Fruit fly (Drosophila melanogaster) whole organism, embryonic: ENCODE results near the gene Orc2.

ENCODE experiments used
- B-H1 ChIP-seq: fragments of 200-800 bp; sonication (Bioruptor generic); IDR thresholded peaks from 3 replicates; pipeline ENCODE4 v1.3.6; 2022; ENCODE audit warnings: missing biosample characterization, missing genetic modification characterization
- CG10321 ChIP-seq: fragments of 200-800 bp; sonication (Bioruptor generic); IDR thresholded peaks from 2 replicates; pipeline ENCODE4 v1.3.6; 2022; ENCODE audit warnings: missing biosample characterization, missing genetic modification characterization
- CG10979 ChIP-seq: fragments of 200-800 bp; sonication (Bioruptor generic); optimal IDR thresholded peaks from 2 replicates; lab custom pipeline; 2018; ENCODE audit warnings: missing biosample characterization, mild to moderate bottlenecking, missing genetic modification characterization, moderate library complexity
- CG12299 ChIP-seq: fragments of 200-800 bp; sonication (Bioruptor generic); optimal IDR thresholded peaks from 2 replicates; lab custom pipeline; 2018; ENCODE audit warnings: missing biosample characterization, mild to moderate bottlenecking, missing genetic modification characterization
- CG1529 ChIP-seq: fragments of 200-800 bp; sonication (Bioruptor generic); optimal IDR thresholded peaks from 3 replicates; lab custom pipeline; 2018; ENCODE audit warnings: missing biosample characterization, missing genetic modification characterization
- CG17359 ChIP-seq: fragments of 200-800 bp; sonication (Bioruptor generic); optimal IDR thresholded peaks from 3 replicates; lab custom pipeline; 2018; ENCODE audit warnings: missing biosample characterization, mild to moderate bottlenecking, missing genetic modification characterization, moderate library complexity
- CG1832 ChIP-seq: fragments of 200-800 bp; sonication (Bioruptor generic); optimal IDR thresholded peaks from 2 replicates; lab custom pipeline; 2017; ENCODE audit warnings: missing biosample characterization, mild to moderate bottlenecking, missing genetic modification characterization, inconsistent platforms
- CG3065 ChIP-seq: fragments of 200-800 bp; sonication (Bioruptor generic); optimal IDR thresholded peaks from 2 replicates; lab custom pipeline; 2016; ENCODE audit warnings: missing biosample characterization, missing genetic modification characterization
- CG33557 ChIP-seq: fragments of 200-800 bp; sonication (Bioruptor generic); optimal IDR thresholded peaks from 2 replicates; lab custom pipeline; 2019; ENCODE audit warnings: missing biosample characterization, mild to moderate bottlenecking, missing genetic modification characterization, moderate library complexity
- CG42726 ChIP-seq: fragments of 200-800 bp; sonication (Bioruptor generic); IDR thresholded peaks from 2 replicates; pipeline ENCODE4 v1.3.6; 2022; ENCODE audit warnings: missing biosample characterization, missing genetic modification characterization; ENCODE audit not compliant: partially characterized antibody
- CG4282 ChIP-seq: fragments of 200-800 bp; sonication (Bioruptor generic); optimal IDR thresholded peaks from 2 replicates; lab custom pipeline; 2016; ENCODE audit warnings: missing biosample characterization, missing genetic modification characterization
- CG4360 ChIP-seq: fragments of 200-800 bp; sonication (Bioruptor generic); IDR thresholded peaks from 2 replicates; pipeline ENCODE4 v1.3.6; 2022; ENCODE audit warnings: missing biosample characterization, missing genetic modification characterization
- CG6689 ChIP-seq: fragments of 200-800 bp; sonication (Bioruptor generic); IDR thresholded peaks from 2 replicates; pipeline ENCODE4 v1.3.6; 2022; ENCODE audit warnings: missing biosample characterization, missing genetic modification characterization
- CG8089 ChIP-seq: fragments of 200-800 bp; sonication (Bioruptor generic); optimal IDR thresholded peaks from 3 replicates; lab custom pipeline; 2016; ENCODE audit warnings: missing biosample characterization, missing genetic modification characterization
- D ChIP-seq, 2 experiments: fragments of 200-800 bp in 1 of 2; fragments of >200 bp in 1 of 2; sonication (Bioruptor generic) in 1 of 2; optimal IDR thresholded peaks; 2 replicates in 1 of 2; 3 replicates in 1 of 2; lab custom pipeline; 2017; ENCODE audit warnings: mild to moderate bottlenecking in 1 of 2, missing biosample characterization in 1 of 2, missing genetic modification characterization in 1 of 2, missing genetic modification reagents in 1 of 2
- Deaf1 ChIP-seq: fragments of 200-800 bp; optimal IDR thresholded peaks from 3 replicates; lab custom pipeline; 2019; ENCODE audit warnings: missing biosample characterization, mild to moderate bottlenecking, missing genetic modification characterization, moderate library complexity
- Doc2 ChIP-seq: fragments of 200-800 bp; sonication (Bioruptor generic); IDR thresholded peaks from 2 replicates; pipeline ENCODE4 v1.3.6; 2022; ENCODE audit warnings: missing biosample characterization, missing genetic modification characterization
- Gug ChIP-seq: fragments of 200-800 bp; sonication (Bioruptor generic); IDR thresholded peaks from 4 replicates; pipeline ENCODE4 v1.3.6; 2022; ENCODE audit warnings: missing biosample characterization, missing genetic modification characterization
- Hey ChIP-seq: fragments of 200-800 bp; sonication (Bioruptor generic); optimal IDR thresholded peaks from 3 replicates; lab custom pipeline; 2018; ENCODE audit warnings: missing biosample characterization, mild to moderate bottlenecking, missing genetic modification characterization
- Nf-YB ChIP-seq: fragments of 200-800 bp; sonication (Bioruptor generic); optimal IDR thresholded peaks from 3 replicates; lab custom pipeline; 2019; ENCODE audit warnings: missing biosample characterization, mild to moderate bottlenecking, missing genetic modification characterization, moderate library complexity
- Nf-YC ChIP-seq: fragments of 200-800 bp; optimal IDR thresholded peaks from 3 replicates; lab custom pipeline; 2019; ENCODE audit warnings: missing biosample characterization, mild to moderate bottlenecking, missing genetic modification characterization, moderate library complexity
- Sox100B ChIP-seq: fragments of 200-800 bp; sonication (Bioruptor generic); optimal IDR thresholded peaks from 3 replicates; lab custom pipeline; 2018; ENCODE audit warnings: missing biosample characterization, mild to moderate bottlenecking, missing genetic modification characterization
- Taf1 ChIP-seq: fragments of 200-800 bp; sonication (Bioruptor generic); IDR thresholded peaks from 2 replicates; pipeline ENCODE4 v1.3.6; 2022; ENCODE audit warnings: missing biosample characterization, missing genetic modification characterization
- Usf ChIP-seq: fragments of 200-800 bp; sonication (Bioruptor generic); optimal IDR thresholded peaks from 2 replicates; lab custom pipeline; 2017; ENCODE audit warnings: missing genotype, missing biosample characterization, missing genetic modification characterization
- abd-A ChIP-seq: fragments of 200-800 bp; sonication (Bioruptor generic); optimal IDR thresholded peaks from 3 replicates; lab custom pipeline; 2019; ENCODE audit warnings: missing biosample characterization, mild to moderate bottlenecking, missing genetic modification characterization, moderate library complexity
- ase ChIP-seq: fragments of 200-800 bp; sonication (Bioruptor generic); IDR thresholded peaks from 3 replicates; pipeline ENCODE4 v1.3.6; 2022; ENCODE audit warnings: missing biosample characterization, missing genetic modification characterization
- cg ChIP-seq: fragments of 200-800 bp; sonication (Bioruptor generic); optimal IDR thresholded peaks from 3 replicates; lab custom pipeline; 2019; ENCODE audit warnings: missing biosample characterization, mild to moderate bottlenecking, missing genetic modification characterization, moderate library complexity
- dan ChIP-seq: fragments of 200-800 bp; sonication (Bioruptor generic); IDR thresholded peaks from 2 replicates; pipeline ENCODE4 v1.3.6; 2022; ENCODE audit warnings: missing biosample characterization, missing genetic modification characterization
- disco-r ChIP-seq: fragments of 200-800 bp; sonication (Bioruptor generic); optimal IDR thresholded peaks from 2 replicates; lab custom pipeline; 2016; ENCODE audit warnings: missing biosample characterization, missing genetic modification characterization
- fd64A ChIP-seq: fragments of 200-800 bp; sonication (Bioruptor generic); optimal IDR thresholded peaks from 3 replicates; lab custom pipeline; 2018; ENCODE audit warnings: missing biosample characterization, mild to moderate bottlenecking, missing genetic modification characterization
- gsb-n ChIP-seq: fragments of 200-800 bp; sonication (Bioruptor generic); optimal IDR thresholded peaks from 3 replicates; lab custom pipeline; 2018; ENCODE audit warnings: missing biosample characterization, mild to moderate bottlenecking, missing genetic modification characterization
- insv ChIP-seq, 2 experiments: fragments of 200-800 bp; sonication (Bioruptor generic); optimal IDR thresholded peaks; 3 replicates each; lab custom pipeline; 2016 to 2018; ENCODE audit warnings: missing biosample characterization in 2 of 2, missing genetic modification characterization in 2 of 2
- kni ChIP-seq: fragments of 200-800 bp; sonication (Bioruptor generic); optimal IDR thresholded peaks from 3 replicates; lab custom pipeline; 2017; ENCODE audit warnings: mild to moderate bottlenecking, missing biosample characterization, missing genetic modification reagents, missing genetic modification characterization
- mirr ChIP-seq: fragments of 200-800 bp; sonication (Bioruptor generic); optimal IDR thresholded peaks from 3 replicates; lab custom pipeline; 2018; ENCODE audit warnings: missing biosample characterization, mild to moderate bottlenecking, missing genetic modification characterization
- nerfin-1 ChIP-seq: fragments of 200-800 bp; sonication (Bioruptor generic); optimal IDR thresholded peaks from 3 replicates; lab custom pipeline; 2019; ENCODE audit warnings: missing biosample characterization, mild to moderate bottlenecking, missing genetic modification characterization, moderate library complexity
- oc ChIP-seq: fragments of 200-800 bp; sonication (Bioruptor generic); optimal IDR thresholded peaks from 2 replicates; lab custom pipeline; 2018; ENCODE audit warnings: missing biosample characterization, mild to moderate bottlenecking, missing genetic modification characterization, moderate library complexity
- phol ChIP-seq: fragments of 200-800 bp; sonication (Bioruptor generic); optimal IDR thresholded peaks from 3 replicates; lab custom pipeline; 2018; ENCODE audit warnings: missing biosample characterization, mild to moderate bottlenecking, missing genetic modification characterization, moderate library complexity
- pros ChIP-seq: fragments of 200-800 bp; sonication (Bioruptor generic); optimal IDR thresholded peaks from 3 replicates; lab custom pipeline; 2019; ENCODE audit warnings: missing biosample characterization, mild to moderate bottlenecking, missing genetic modification characterization, moderate library complexity
- run ChIP-seq: fragments of 200-800 bp; sonication (Bioruptor generic); optimal IDR thresholded peaks from 3 replicates; lab custom pipeline; 2018; ENCODE audit warnings: missing biosample characterization, mild to moderate bottlenecking, missing genetic modification characterization
- sqz ChIP-seq: fragments of 200-800 bp; sonication (Bioruptor generic); optimal IDR thresholded peaks from 3 replicates; lab custom pipeline; 2018; ENCODE audit warnings: missing biosample characterization, mild to moderate bottlenecking, missing genetic modification characterization
- tll ChIP-seq, 2 experiments: fragments of 200-800 bp in 1 of 2; fragments of >200 bp in 1 of 2; sonication (Bioruptor generic) in 1 of 2; optimal IDR thresholded peaks; 2 replicates each; lab custom pipeline; 2017 to 2019; ENCODE audit warnings: missing biosample characterization in 2 of 2, missing genetic modification characterization in 2 of 2, mild to moderate bottlenecking in 1 of 2, moderate library complexity in 1 of 2
- trem ChIP-seq: fragments of 200-800 bp; optimal IDR thresholded peaks from 3 replicates; lab custom pipeline; 2019; ENCODE audit warnings: missing biosample characterization, mild to moderate bottlenecking, missing genetic modification characterization, moderate library complexity
- tx ChIP-seq: fragments of 200-800 bp; sonication (Bioruptor generic); optimal IDR thresholded peaks from 2 replicates; lab custom pipeline; 2016; ENCODE audit warnings: missing biosample characterization, missing genetic modification characterization

Orc2 gene

dm6 chr3R:13930252-13930651 lies 34.4 kb upstream of the Orc2 start:
- TF ChIP-seq CG4282 (GFP tag; lab: Kevin White, UChicago), result no peak
- TF ChIP-seq phol (tag; lab: Kevin White, UChicago), result peak; percentile 3
- no peak for TF ChIP-seq Usf (GFP tag; lab: Kevin White, UChicago)
- peak; percentile 1 for TF ChIP-seq mirr (GFP tag; lab: Kevin White, UChicago)
- TF ChIP-seq CG17359 (tag; lab: Kevin White, UChicago), result no peak
- TF ChIP-seq CG3065 (GFP tag; lab: Kevin White, UChicago), result no peak
- TF ChIP-seq gsb-n, result peak; percentile 65
- no peak for TF ChIP-seq CG10979
- no peak for TF ChIP-seq CG8089 (GFP tag; lab: Kevin White, UChicago)
- TF ChIP-seq trem (tag; lab: Kevin White, UChicago), result no peak
- no peak for TF ChIP-seq CG42726 (GFP tag; lab: Robert Waterston, UW)
- TF ChIP-seq CG1529 (GFP tag; lab: Kevin White, UChicago), result no peak
- peak; percentile 66 for TF ChIP-seq run (tag; lab: Kevin White, UChicago)
- peak; percentile 28 for TF ChIP-seq kni (GFP tag; lab: Kevin White, UChicago)
- no peak for TF ChIP-seq ase (GFP tag; lab: Robert Waterston, UW)
- peak; percentile 59 for TF ChIP-seq CG1832 (GFP tag; lab: Kevin White, UChicago)
- peak; percentile 65 for TF ChIP-seq CG10321 (GFP tag; lab: Robert Waterston, UW)
- TF ChIP-seq nerfin-1 (tag; lab: Kevin White, UChicago), result no peak
- TF ChIP-seq fd64A (GFP tag; lab: Kevin White, UChicago), result no peak
- TF ChIP-seq Sox100B, result no peak
- TF ChIP-seq cg (GFP tag; lab: Kevin White, UChicago), result peak; percentile 7
- TF ChIP-seq CG4360 (GFP tag; lab: Robert Waterston, UW), result 0 out of 2 replicates have a peak, but pooled peaks have one; percentile 25
- TF ChIP-seq CG6689 (GFP tag; lab: Robert Waterston, UW), result no peak
- TF ChIP-seq oc (tag; lab: Kevin White, UChicago), result peak; percentile 36
- TF ChIP-seq tll (GFP tag; optimal IDR thresholded peaks at IDR 0.05; lab: Kevin White, UChicago), result peak in 1 of 2 experiments; percentile 28
- no peak for TF ChIP-seq tx (GFP tag; lab: Kevin White, UChicago)
- TF ChIP-seq Deaf1 (tag; lab: Kevin White, UChicago), result peak; percentile 70
- peak; percentile 80 for TF ChIP-seq pros (GFP tag; lab: Kevin White, UChicago)
- TF ChIP-seq Taf1 (GFP tag; lab: Robert Waterston, UW), result no peak
- TF ChIP-seq Gug (GFP tag; lab: Robert Waterston, UW), result no peak
- peak; percentile 87 for TF ChIP-seq Nf-YC
- TF ChIP-seq Doc2, result no peak
- no peak for TF ChIP-seq CG12299 (tag; lab: Kevin White, UChicago)
- peak; percentile 2 for TF ChIP-seq sqz (GFP tag; lab: Kevin White, UChicago)
- TF ChIP-seq insv (GFP tag; optimal IDR thresholded peaks at IDR 0.05; lab: Kevin White, UChicago), result peak in 1 of 2 experiments; percentile 48
- no peak for TF ChIP-seq CG33557 (GFP tag; lab: Kevin White, UChicago)
- no peak for TF ChIP-seq D (optimal IDR thresholded peaks at IDR 0.05; lab: Kevin White, UChicago)
- TF ChIP-seq D (GFP tag; optimal IDR thresholded peaks at IDR 0.05; lab: Kevin White, UChicago), result no peak
- TF ChIP-seq B-H1 (GFP tag; lab: Robert Waterston, UW), result no peak
- TF ChIP-seq abd-A (tag; lab: Kevin White, UChicago), result peak; percentile 65
- TF ChIP-seq disco-r, result no peak
- no peak for TF ChIP-seq dan (GFP tag; lab: Robert Waterston, UW)
- TF ChIP-seq Hey (tag; lab: Kevin White, UChicago), result no peak
- TF ChIP-seq Nf-YB, result peak; percentile 87
